Worm (Caenorhabditis elegans) whole organism, young adult: Measurements from ENCODE around the gene cogc-4.

Source experiments
- egl-18 ChIP-seq: fragments of 200-800 bp; sonication (Bioruptor generic); IDR thresholded peaks from 2 replicates; pipeline ENCODE4 v1.3.6; 2022; ENCODE audit warnings: missing genetic modification reagents, missing genetic modification characterization, missing compliant biosample characterization
- egl-44 ChIP-seq: fragments of 200-800 bp; sonication (Bioruptor generic); IDR thresholded peaks from 2 replicates; pipeline ENCODE4 v1.3.6; 2022; ENCODE audit warnings: missing genetic modification reagents, missing genetic modification characterization, missing compliant biosample characterization
- hmg-20 ChIP-seq: fragments of 200-800 bp; sonication (Bioruptor generic); IDR thresholded peaks from 2 replicates; pipeline ENCODE4 v1.3.6; 2022; ENCODE audit warnings: missing genetic modification reagents, missing genetic modification characterization, missing compliant biosample characterization
- repo-1 ChIP-seq: sonication (generic microtip); optimal IDR thresholded peaks from 2 replicates; lab custom pipeline; 2017; ENCODE audit warnings: mild to moderate bottlenecking, missing genetic modification characterization, missing compliant biosample characterization

DNA sequence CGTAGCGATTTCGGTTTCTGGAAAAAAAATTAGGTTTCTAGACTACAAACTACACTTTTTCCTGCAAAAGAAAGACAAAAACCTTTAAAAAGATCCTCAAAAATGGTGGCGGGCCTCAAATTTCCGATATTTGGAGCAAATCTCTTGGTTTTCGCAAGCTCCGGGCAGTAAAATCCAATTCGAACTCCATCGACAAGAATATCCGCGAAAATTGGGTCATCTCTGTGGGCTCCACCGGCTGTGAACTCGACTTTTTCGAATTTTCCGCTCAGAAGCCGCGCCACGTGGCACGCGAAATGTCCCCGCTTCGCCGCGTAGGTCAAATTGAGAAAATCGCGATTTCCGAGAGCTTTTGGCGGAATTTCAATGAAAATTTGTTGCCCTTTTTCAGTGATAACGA lies 33.5 kb downstream of the cogc-4 start:
- TF ChIP-seq repo-1 (tag; lab: Kevin White, UChicago) (no peak), hmg-20 (GFP tag; lab: Robert Waterston, UW) (no peak), egl-18 (GFP tag; lab: Robert Waterston, UW) (no peak), egl-44 (GFP tag; lab: Robert Waterston, UW) (no peak)
